Fruit fly (Drosophila melanogaster) whole organism, prepupa: Measurements from ENCODE around the gene Abi.
A peak's percentile ranks its signal among the peaks of the same experiment; 100 is the strongest.

Experiments used
- CG15336 ChIP-seq: fragments of 200-800 bp; sonication (Bioruptor generic); IDR thresholded peaks from 2 replicates; pipeline ENCODE4 v1.3.6; 2022; ENCODE audit warnings: missing biosample characterization, missing genetic modification characterization
- CG3919 ChIP-seq: fragments of 200-800 bp; sonication (Bioruptor generic); optimal IDR thresholded peaks from 3 replicates; lab custom pipeline; 2016; ENCODE audit warnings: missing biosample characterization, missing genetic modification characterization
- CG6808 ChIP-seq: fragments of 200-800 bp; sonication (Bioruptor generic); optimal IDR thresholded peaks from 3 replicates; lab custom pipeline; 2017; ENCODE audit warnings: missing biosample characterization, missing genetic modification characterization, mild to moderate bottlenecking, moderate library complexity, missing genetic modification reagents
- CG9139 ChIP-seq: fragments of 200-800 bp; sonication (Bioruptor generic); optimal IDR thresholded peaks from 3 replicates; lab custom pipeline; 2017; ENCODE audit warnings: missing biosample characterization, mild to moderate bottlenecking, missing genetic modification characterization
- Ets21C ChIP-seq: fragments of 200-800 bp; sonication (Bioruptor generic); optimal IDR thresholded peaks from 3 replicates; lab custom pipeline; 2016; ENCODE audit warnings: missing biosample characterization, missing genetic modification characterization
- OdsH ChIP-seq: fragments of 200-800 bp; sonication (Bioruptor generic); optimal IDR thresholded peaks from 3 replicates; lab custom pipeline; 2016; ENCODE audit warnings: missing biosample characterization, missing genetic modification characterization
- Sox102F ChIP-seq: fragments of 200-800 bp; sonication (Bioruptor generic); optimal IDR thresholded peaks from 2 replicates; lab custom pipeline; 2016; ENCODE audit warnings: missing biosample characterization, mild to moderate bottlenecking, missing genetic modification characterization
- achi ChIP-seq: fragments of 200-800 bp; sonication (Bioruptor generic); optimal IDR thresholded peaks from 3 replicates; lab custom pipeline; 2016; ENCODE audit warnings: missing biosample characterization, missing genetic modification characterization
- dac ChIP-seq: fragments of 200-800 bp; sonication (Bioruptor generic); optimal IDR thresholded peaks from 2 replicates; lab custom pipeline; 2017; ENCODE audit warnings: missing biosample characterization, mild to moderate bottlenecking, missing genetic modification characterization
- fd59A ChIP-seq: fragments of 200-800 bp; sonication (Bioruptor generic); optimal IDR thresholded peaks from 2 replicates; lab custom pipeline; 2017; ENCODE audit warnings: missing biosample characterization, mild to moderate bottlenecking, missing genetic modification characterization, missing genetic modification reagents
- fd85E ChIP-seq: fragments of 200-800 bp; sonication (Bioruptor generic); optimal IDR thresholded peaks from 3 replicates; lab custom pipeline; 2016; ENCODE audit warnings: missing biosample characterization, missing genetic modification characterization
- salr ChIP-seq, 2 experiments: fragments of 200-800 bp; sonication (Bioruptor generic); optimal IDR thresholded peaks; 3 replicates each; lab custom pipeline; 2016 to 2018; ENCODE audit warnings: missing biosample characterization in 2 of 2, missing genetic modification characterization in 2 of 2, mild to moderate bottlenecking in 1 of 2

- peak; percentile 73 for TF ChIP-seq CG15336 (GFP tag; lab: Robert Waterston, UW)
- no peak for TF ChIP-seq CG6808 (GFP tag; lab: Kevin White, UChicago)
- peak in 1 of 2 experiments; percentile 6 for TF ChIP-seq salr (GFP tag; optimal IDR thresholded peaks at IDR 0.05; lab: Kevin White, UChicago)
- TF ChIP-seq CG9139, result no peak
- peak; percentile 55 for TF ChIP-seq CG3919 (GFP tag; lab: Kevin White, UChicago)
- TF ChIP-seq achi, result peak; percentile 48
- TF ChIP-seq dac, result peak; percentile 9
- peak; percentile 59 for TF ChIP-seq Ets21C (GFP tag; lab: Kevin White, UChicago)
- TF ChIP-seq fd59A (GFP tag; lab: Kevin White, UChicago), result no peak
- no peak for TF ChIP-seq fd85E (GFP tag; lab: Kevin White, UChicago)
- TF ChIP-seq Sox102F (GFP tag; lab: Kevin White, UChicago), result peak; percentile 27
- TF ChIP-seq OdsH, result peak; percentile 30
These were observed 33.2 kb downstream of the Abi start, which contains the start of gene Npc2b for dm6 chr3R:14088887-14089567.
